Worm (Caenorhabditis elegans): ENCODE measurements around the gene Y48E1B.17.

DNA sequence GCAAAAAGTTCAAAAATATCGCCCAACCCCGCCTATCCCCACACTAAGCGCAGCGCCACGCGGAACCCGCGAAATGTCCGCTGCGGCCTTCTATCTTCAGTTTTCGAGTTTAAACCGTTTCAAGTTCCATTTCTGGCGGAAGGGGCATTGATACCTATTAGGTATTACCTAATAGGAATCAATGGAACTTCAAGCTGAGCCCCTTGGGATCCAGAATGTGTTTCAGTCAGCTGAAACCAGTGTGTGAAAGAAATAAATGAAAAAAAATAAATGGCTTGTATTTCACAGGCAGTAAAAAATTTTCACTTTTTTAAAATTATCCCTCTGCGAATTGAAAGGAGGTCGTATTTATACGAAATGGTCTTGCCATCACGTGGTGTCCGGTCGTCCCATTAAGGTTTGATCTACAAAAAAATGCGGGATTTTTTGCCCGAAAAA is 19.7 kb downstream of the Y48E1B.17 start:
- TF ChIP-seq ets-7 (tag; optimal IDR thresholded peaks at IDR 0.05): no peak
- no peak for TF ChIP-seq tbx-11 (GFP tag; IDR thresholded peaks at IDR 0.05)
- TF ChIP-seq ama-1 (optimal IDR thresholded peaks at IDR 0.05): no peak
- TF ChIP-seq B0310.2 (tag; optimal IDR thresholded peaks at IDR 0.05): no peak
- no peak for TF ChIP-seq hmbx-1 (tag; optimal IDR thresholded peaks at IDR 0.05)
- TF ChIP-seq hmg-4 (GFP tag; optimal IDR thresholded peaks at IDR 0.05): no peak
- TF ChIP-seq ceh-36 (tag; optimal IDR thresholded peaks at IDR 0.05): no peak
